Fruit fly (Drosophila melanogaster) S2 (cell line): Measurements from ENCODE around the gene Abp1.

ENCODE experiments used
- CG8478 ChIP-seq: fragments of >200 bp; optimal IDR thresholded peaks from 2 replicates; lab custom pipeline; 2018
- CTCF ChIP-seq, 2 experiments: fragments of >200 bp; optimal IDR thresholded peaks; 2 replicates each; lab custom pipeline; 2018

dm6 chr3L:13476566-13477452 lies 9.3 kb downstream of the Abp1 start:
- TF ChIP-seq CG8478 (no peak), CTCF (optimal IDR thresholded peaks at IDR 0.05; lab: Kevin White, UChicago) (no peak)
